Fruit fly (Drosophila melanogaster): ENCODE measurements around the gene Hcf.
A peak's percentile ranks its signal among the peaks of the same experiment; 100 is the strongest.

The Hcf gene

dm6 chr4:406843-407242 lies 47.1 kb downstream of the Hcf start (continued):
- no peak for TF ChIP-seq ken (GFP tag; IDR thresholded peaks at IDR 0.05)
- no peak for TF ChIP-seq CG9797 (GFP tag; optimal IDR thresholded peaks at IDR 0.05)
- peak in 1 of 3 experiments; percentile 9 for TF ChIP-seq lola (GFP tag; optimal IDR thresholded peaks at IDR 0.05)
- no peak for TF ChIP-seq CG10959 (GFP tag; IDR thresholded peaks at IDR 0.05)
- TF ChIP-seq Dp (GFP tag; optimal IDR thresholded peaks at IDR 0.05): peak; percentile 39
- no peak for TF ChIP-seq oc (tag; optimal IDR thresholded peaks at IDR 0.05)
- TF ChIP-seq HmgD (GFP tag; optimal IDR thresholded peaks at IDR 0.05): no peak
- no peak for TF ChIP-seq Awh (GFP tag; IDR thresholded peaks at IDR 0.05)
- TF ChIP-seq CG18764 (GFP tag; optimal IDR thresholded peaks at IDR 0.05): no peak
- TF ChIP-seq dimm (GFP tag; IDR thresholded peaks at IDR 0.05): no peak
- no peak for TF ChIP-seq ssp (GFP tag; IDR thresholded peaks at IDR 0.05)
- TF ChIP-seq CG10366 (GFP tag; IDR thresholded peaks at IDR 0.05): 0 out of 2 replicates have a peak, but pooled peaks have one; percentile 28
- TF ChIP-seq Chrac-16 (GFP tag; optimal IDR thresholded peaks at IDR 0.05): no peak
- no peak for TF ChIP-seq Elba2 (GFP tag; optimal IDR thresholded peaks at IDR 0.05)
- TF ChIP-seq CG7556 (GFP tag; optimal IDR thresholded peaks at IDR 0.05): no peak
- TF ChIP-seq fd3F (GFP tag; optimal IDR thresholded peaks at IDR 0.05): peak; percentile 6
- TF ChIP-seq CG12236 (GFP tag; optimal IDR thresholded peaks at IDR 0.05): no peak
- no peak for TF ChIP-seq luna (GFP tag; optimal IDR thresholded peaks at IDR 0.05)
- TF ChIP-seq NC2α (GFP tag; optimal IDR thresholded peaks at IDR 0.05): no peak
- TF ChIP-seq CG12155 (GFP tag; optimal IDR thresholded peaks at IDR 0.05): no peak
- no peak for TF ChIP-seq ERR (GFP tag; optimal IDR thresholded peaks at IDR 0.05)
- TF ChIP-seq nerfin-1 (tag; optimal IDR thresholded peaks at IDR 0.05): no peak
- TF ChIP-seq CG31441 (GFP tag; IDR thresholded peaks at IDR 0.05): no peak
- TF ChIP-seq chif (GFP tag; optimal IDR thresholded peaks at IDR 0.05): peak in 1 of 2 experiments; percentile 74
- TF ChIP-seq ttk (GFP tag; IDR thresholded peaks at IDR 0.05): no peak
- TF ChIP-seq CG3065 (GFP tag; optimal IDR thresholded peaks at IDR 0.05): no peak
- TF ChIP-seq Nf-YC (tag; optimal IDR thresholded peaks at IDR 0.05): peak; percentile 15
- no peak for TF ChIP-seq fu2 (GFP tag; optimal IDR thresholded peaks at IDR 0.05)
- TF ChIP-seq CG34422 (GFP tag; IDR thresholded peaks at IDR 0.05): no peak
- TF ChIP-seq org-1 (GFP tag; optimal IDR thresholded peaks at IDR 0.05): no peak
- no peak for TF ChIP-seq repo (GFP tag; optimal IDR thresholded peaks at IDR 0.05)
- peak; percentile 47 for TF ChIP-seq Asciz (GFP tag; optimal IDR thresholded peaks at IDR 0.05)
- peak; percentile 66 for TF ChIP-seq Xbp1 (GFP tag; optimal IDR thresholded peaks at IDR 0.05)
- TF ChIP-seq CG11247 (GFP tag; IDR thresholded peaks at IDR 0.05): 0 out of 2 replicates have a peak, but pooled peaks have one; percentile 56
- TF ChIP-seq CG3281 (GFP tag; optimal IDR thresholded peaks at IDR 0.05): no peak
- no peak for TF ChIP-seq seq (GFP tag; IDR thresholded peaks at IDR 0.05)
- peak; percentile 43 for TF ChIP-seq CG30403 (GFP tag; optimal IDR thresholded peaks at IDR 0.05)
- TF ChIP-seq rib (GFP tag; IDR thresholded peaks at IDR 0.05): no peak
- no peak for TF ChIP-seq Blimp-1 (GFP tag; optimal IDR thresholded peaks at IDR 0.05)
- TF ChIP-seq CG14441 (GFP tag; IDR thresholded peaks at IDR 0.05): no peak
- TF ChIP-seq tup (GFP tag; optimal IDR thresholded peaks at IDR 0.05): no peak
- TF ChIP-seq Trl (optimal IDR thresholded peaks at IDR 0.05): no peak
- TF ChIP-seq Trl (GFP tag; optimal IDR thresholded peaks at IDR 0.05): peak; percentile 42
- no peak for TF ChIP-seq Antp (GFP tag; optimal IDR thresholded peaks at IDR 0.05)
- no peak for TF ChIP-seq CG34224 (GFP tag; IDR thresholded peaks at IDR 0.05; ENCODE audit: partially characterized antibody)
- no peak for TF ChIP-seq sima (GFP tag; optimal IDR thresholded peaks at IDR 0.05)
- TF ChIP-seq Dref (GFP tag; IDR thresholded peaks at IDR 0.05): no peak
- no peak for TF ChIP-seq Abd-B (GFP tag; optimal IDR thresholded peaks at IDR 0.05)
- TF ChIP-seq CG1792 (GFP tag; optimal IDR thresholded peaks at IDR 0.05): no peak
- no peak for TF ChIP-seq CG3995 (GFP tag; optimal IDR thresholded peaks at IDR 0.05)
- TF ChIP-seq CG12769 (tag; optimal IDR thresholded peaks at IDR 0.05): no peak
- TF ChIP-seq CG9437 (GFP tag; optimal IDR thresholded peaks at IDR 0.05): no peak
- no peak for TF ChIP-seq da (GFP tag; optimal IDR thresholded peaks at IDR 0.05)
